Fruit fly (Drosophila melanogaster): Measurements from ENCODE around the gene Cyp28d1.

DNA sequence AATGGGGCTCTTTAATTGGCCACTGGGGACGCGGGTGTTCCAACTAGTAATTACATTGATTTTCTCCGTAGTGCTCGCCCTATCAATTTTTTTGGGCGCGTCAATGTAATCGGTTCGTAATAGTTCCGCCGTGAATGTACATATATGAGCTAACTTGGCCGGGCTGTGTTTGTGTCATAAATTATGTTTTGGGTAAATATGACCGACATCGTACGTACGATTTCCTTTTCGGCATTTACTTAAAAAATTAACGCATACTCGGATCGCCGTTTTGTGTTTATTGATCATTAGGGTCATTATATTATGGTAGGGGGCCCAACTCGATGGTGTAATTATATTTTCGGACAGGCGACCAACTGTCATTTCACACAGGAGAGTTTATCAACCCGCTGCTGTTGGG is 13.6 kb upstream of the Cyp28d1 start:
- no peak for TF ChIP-seq psq (optimal IDR thresholded peaks at IDR 0.05)
- no peak for TF ChIP-seq CG8478 (optimal IDR thresholded peaks at IDR 0.05)
- TF ChIP-seq usp (GFP tag; optimal IDR thresholded peaks at IDR 0.05): no peak
- no peak for TF ChIP-seq Dll (optimal IDR thresholded peaks at IDR 0.05)
- TF ChIP-seq EcR (GFP tag; optimal IDR thresholded peaks at IDR 0.05): no peak

All from whole organism.